Fruit fly (Drosophila melanogaster): ENCODE results near the gene Dpm1.

The Dpm1 gene

dm6 chr2L:19484539-19484938 is 41.6 kb downstream of the Dpm1 start, which contains the start of the genes CG10195 and CG13084:
Gene CG10195 (minus strand): TSS chr2L:19484705.
Gene CG13084 (plus strand): TSS chr2L:19484930.
- no peak for TF ChIP-seq CG6276 (GFP tag; optimal IDR thresholded peaks at IDR 0.05)
- no peak for TF ChIP-seq Met (GFP tag; optimal IDR thresholded peaks at IDR 0.05)
- no peak for TF ChIP-seq CG7368 (GFP tag; optimal IDR thresholded peaks at IDR 0.05)
- no peak for TF ChIP-seq svp (GFP tag)
- no peak for TF ChIP-seq CG15336 (GFP tag; IDR thresholded peaks at IDR 0.05)
- no peak for TF ChIP-seq Eip78C (GFP tag)
- TF ChIP-seq salr (GFP tag; optimal IDR thresholded peaks at IDR 0.05), result no peak
- no peak for TF ChIP-seq ss (GFP tag; optimal IDR thresholded peaks at IDR 0.05)
- TF ChIP-seq CG10669 (GFP tag; optimal IDR thresholded peaks at IDR 0.05), result no peak
- no peak for TF ChIP-seq lz (GFP tag; optimal IDR thresholded peaks at IDR 0.05)
- no peak for TF ChIP-seq CG32006 (GFP tag; optimal IDR thresholded peaks at IDR 0.05)
- TF ChIP-seq Hr39 (GFP tag; optimal IDR thresholded peaks at IDR 0.05), result no peak
- no peak for TF ChIP-seq CG1621 (tag; optimal IDR thresholded peaks at IDR 0.05)
- TF ChIP-seq CG34406 (GFP tag; optimal IDR thresholded peaks at IDR 0.05), result no peak
- TF ChIP-seq vri (GFP tag; optimal IDR thresholded peaks at IDR 0.05), result no peak
- no peak for TF ChIP-seq Ets21C (GFP tag; optimal IDR thresholded peaks at IDR 0.05)
- no peak for TF ChIP-seq eg (GFP tag; IDR thresholded peaks at IDR 0.05)
- TF ChIP-seq Blimp-1 (GFP tag; optimal IDR thresholded peaks at IDR 0.05), result no peak
- TF ChIP-seq acj6 (GFP tag; optimal IDR thresholded peaks at IDR 0.05), result no peak
- no peak for TF ChIP-seq CG6808 (GFP tag; optimal IDR thresholded peaks at IDR 0.05)

dm6 chr2L:19480406-19481334 is 45.5 kb downstream of the Dpm1 start:
- peak; percentile 23 for TF ChIP-seq svp (GFP tag)
- TF ChIP-seq CG4318 (GFP tag; optimal IDR thresholded peaks at IDR 0.05), result no peak

dm6 chr2L:19479249-19479984 is 46.8 kb downstream of the Dpm1 start:
- TF ChIP-seq svp (GFP tag), result peak; percentile 45
- no peak for TF ChIP-seq Smox (GFP tag; optimal IDR thresholded peaks at IDR 0.05)

Measured in whole organism, prepupa.